Worm (Caenorhabditis elegans) whole organism, L1 larva: ENCODE results near the gene mlc-7.

Source experiments
- ceh-8 ChIP-seq: fragments of 200-800 bp; sonication (Bioruptor generic); optimal IDR thresholded peaks from 2 replicates; lab custom pipeline; 2018; ENCODE audit warnings: mild to moderate bottlenecking, missing genetic modification characterization, moderate library complexity, missing compliant biosample characterization
- jun-1 ChIP-seq: fragments of 150-350 bp; optimal IDR thresholded peaks from 2 replicates; lab custom pipeline; 2014; ENCODE audit warnings: missing biosample characterization, missing genetic modification reagents, missing genetic modification characterization
- lin-13 ChIP-seq: fragments of 150-350 bp; optimal IDR thresholded peaks from 2 replicates; lab custom pipeline; 2014; ENCODE audit warnings: missing biosample characterization, missing genetic modification reagents, missing genetic modification characterization
- lsy-2 ChIP-seq, 2 experiments: fragments of 150-350 bp; optimal IDR thresholded peaks; 2 replicates each; lab custom pipeline; 2014; ENCODE audit warnings: missing biosample characterization in 2 of 2, missing genetic modification characterization in 2 of 2
- ztf-11 ChIP-seq, 2 experiments: sonication (generic microtip); optimal IDR thresholded peaks; 2 replicates each; lab custom pipeline; 2016 to 2017; ENCODE audit warnings: missing genetic modification characterization in 2 of 2, missing biosample characterization in 1 of 2, missing compliant biosample characterization in 1 of 2

- no peak for TF ChIP-seq ztf-11 (tag; optimal IDR thresholded peaks at IDR 0.05; lab: Kevin White, UChicago)
- TF ChIP-seq lsy-2 (tag; optimal IDR thresholded peaks at IDR 0.05; lab: Kevin White, UChicago), result no peak
- TF ChIP-seq ceh-8 (GFP tag; lab: Kevin White, UChicago), result no peak
- no peak for TF ChIP-seq lin-13 (GFP tag; lab: Kevin White, UChicago)
- TF ChIP-seq jun-1 (tag; lab: Kevin White, UChicago), result no peak
Observed at ce11 chrIII:13779360-13780093, 28.3 kb downstream of the mlc-7 start.
